Worm (Caenorhabditis elegans) whole organism, L1 larva: ENCODE measurements around the gene str-153.
A peak's percentile ranks its signal among the peaks of the same experiment; 100 is the strongest.

Experiments used
- C34B4.2 ChIP-seq: sonication (generic microtip); optimal IDR thresholded peaks from 2 replicates; lab custom pipeline; 2017; ENCODE audit warnings: mild to moderate bottlenecking, missing genetic modification characterization, missing compliant biosample characterization
- alr-1 ChIP-seq: fragments of 200-800 bp; sonication (Bioruptor generic); optimal IDR thresholded peaks from 2 replicates; lab custom pipeline; 2018; ENCODE audit warnings: borderline replicate concordance, mild to moderate bottlenecking, missing genetic modification characterization, missing compliant biosample characterization
- aly-2 ChIP-seq: fragments of 150-350 bp; optimal IDR thresholded peaks from 2 replicates; lab custom pipeline; 2014; ENCODE audit warnings: missing biosample characterization, missing genetic modification characterization
- ceh-63 ChIP-seq: fragments of 200-800 bp; sonication (Bioruptor generic); optimal IDR thresholded peaks from 2 replicates; lab custom pipeline; 2018; ENCODE audit warnings: mild to moderate bottlenecking, missing genetic modification characterization, missing compliant biosample characterization
- ceh-90 ChIP-seq: sonication (generic microtip); optimal IDR thresholded peaks from 2 replicates; lab custom pipeline; 2016; ENCODE audit warnings: missing genetic modification characterization, missing compliant biosample characterization
- dpl-1 ChIP-seq, 3 experiments: fragments of 150-350 bp in 2 of 3; sonication (generic microtip) in 1 of 3; optimal IDR thresholded peaks; 2 replicates each; lab custom pipeline; 2014 to 2017; ENCODE audit warnings: missing biosample characterization in 3 of 3, missing genetic modification characterization in 3 of 3, missing genetic modification reagents in 3 of 3
- efl-1 ChIP-seq, 4 experiments: fragments of 150-350 bp; optimal IDR thresholded peaks in 3 of 4; peaks in 1 of 4; 1 replicate in 1 of 4; 2 replicates in 3 of 4; lab custom pipeline; 2014; ENCODE audit warnings: missing biosample characterization in 2 of 4, missing genetic modification characterization in 2 of 4, missing genetic modification reagents in 2 of 4
- efl-3 ChIP-seq: fragments of 200-800 bp; sonication (Bioruptor generic); optimal IDR thresholded peaks from 2 replicates; lab custom pipeline; 2018; ENCODE audit warnings: mild to moderate bottlenecking, missing genetic modification characterization, missing compliant biosample characterization
- elt-3 ChIP-seq, 6 experiments: fragments of 150-350 bp in 1 of 6; sonication (generic microtip); optimal IDR thresholded peaks; 2 replicates each; lab custom pipeline; 2017 to 2018; ENCODE audit warnings: missing biosample characterization in 6 of 6, missing genetic modification characterization in 6 of 6, inconsistent platforms in 1 of 6
- hlh-4 ChIP-seq: sonication (generic microtip); optimal IDR thresholded peaks from 2 replicates; lab custom pipeline; 2016; ENCODE audit warnings: mild to moderate bottlenecking, missing genetic modification characterization, missing compliant biosample characterization
- lin-39 ChIP-seq: fragments of 150-350 bp; optimal IDR thresholded peaks from 2 replicates; lab custom pipeline; 2014; ENCODE audit warnings: missing biosample characterization, missing genetic modification reagents, missing genetic modification characterization
- lir-3 ChIP-seq: sonication (generic microtip); optimal IDR thresholded peaks from 2 replicates; lab custom pipeline; 2016; ENCODE audit warnings: mild to moderate bottlenecking, missing genetic modification characterization, moderate library complexity, missing compliant biosample characterization; ENCODE audit not compliant: poor library complexity
- nhr-71 ChIP-seq: sonication (generic microtip); optimal IDR thresholded peaks from 2 replicates; lab custom pipeline; 2016; ENCODE audit warnings: mild to moderate bottlenecking, missing genetic modification characterization, moderate library complexity, missing compliant biosample characterization
- nhr-84 ChIP-seq: sonication (generic microtip); optimal IDR thresholded peaks from 2 replicates; lab custom pipeline; 2017; ENCODE audit warnings: missing biosample characterization, missing genetic modification characterization
- rnt-1 ChIP-seq: sonication (generic microtip); optimal IDR thresholded peaks from 2 replicates; lab custom pipeline; 2016; ENCODE audit warnings: mild to moderate bottlenecking, missing genetic modification characterization, moderate library complexity, missing compliant biosample characterization
- snu-23 ChIP-seq: sonication (generic microtip); optimal IDR thresholded peaks from 2 replicates; lab custom pipeline; 2016; ENCODE audit warnings: missing genetic modification characterization, missing compliant biosample characterization
- sptf-1 ChIP-seq: fragments of 150-350 bp; optimal IDR thresholded peaks from 2 replicates; lab custom pipeline; 2014; ENCODE audit warnings: missing biosample characterization, missing genetic modification characterization
- unc-30 ChIP-seq: sonication (generic microtip); optimal IDR thresholded peaks from 2 replicates; lab custom pipeline; 2017; ENCODE audit warnings: missing biosample characterization, missing genetic modification characterization
- unc-86 ChIP-seq: sonication (generic microtip); optimal IDR thresholded peaks from 2 replicates; lab custom pipeline; 2016; ENCODE audit warnings: missing genetic modification characterization, missing compliant biosample characterization
- unc-98 ChIP-seq: fragments of 200-800 bp; sonication (Bioruptor generic); IDR thresholded peaks from 2 replicates; pipeline ENCODE4 v1.3.6; 2022; ENCODE audit warnings: missing genetic modification characterization, missing compliant biosample characterization
- ztf-4 ChIP-seq: fragments of 150-350 bp; optimal IDR thresholded peaks from 2 replicates; lab custom pipeline; 2014; ENCODE audit warnings: missing biosample characterization, missing genetic modification characterization

Gene str-153

ce11 chrIV:4975995-4976394 is 41.8 kb downstream of the str-153 start, which contains the start of gene Y9C9A.16 (continued):
- no peak for TF ChIP-seq rnt-1

- TF ChIP-seq unc-86 (tag; lab: Kevin White, UChicago) (no peak), lin-39 (tag; lab: Kevin White, UChicago) (no peak)
Measured at ce11 chrIV:4977176-4977693, 43.0 kb downstream of the str-153 start, which contains the start of gene E03H12.5. Gene E03H12.5, plus strand, starts transcription at chrIV:4977226.

ce11 chrIV:4981027-4981426 is 46.8 kb downstream of the str-153 start, which contains the start of gene srz-24:
Gene srz-24, minus strand, starts transcription at chrIV:4981127.
- TF ChIP-seq hlh-4 (tag; lab: Kevin White, UChicago) (peak; percentile 9), C34B4.2 (no peak), efl-1 (optimal IDR thresholded peaks at IDR 0.05; lab: Kevin White, UChicago) (no peak), efl-1 (GFP tag; optimal IDR thresholded peaks at IDR 0.05 in 1 of 2; lab: Kevin White, UChicago) (peak in 1 of 2 experiments; percentile 57)

ce11 chrIV:4982477-4982876 is 48.3 kb downstream of the str-153 start, which contains the start of gene E03H12.4:
Gene E03H12.4, plus strand, starts transcription at chrIV:4982596.
- no peak for TF ChIP-seq efl-1 (optimal IDR thresholded peaks at IDR 0.05; lab: Kevin White, UChicago)
- TF ChIP-seq efl-1 (GFP tag; optimal IDR thresholded peaks at IDR 0.05 in 1 of 2; lab: Kevin White, UChicago), result peak in 1 of 2 experiments; percentile 79
- no peak for TF ChIP-seq unc-30 (tag; lab: Kevin White, UChicago)

- TF ChIP-seq nhr-71 (tag; lab: Kevin White, UChicago) (no peak), aly-2 (tag; lab: Kevin White, UChicago) (no peak), hlh-4 (tag; lab: Kevin White, UChicago) (no peak), sptf-1 (tag; lab: Kevin White, UChicago) (no peak), snu-23 (GFP tag; lab: Kevin White, UChicago) (no peak), efl-3 (no peak), dpl-1 (GFP tag; optimal IDR thresholded peaks at IDR 0.05; lab: Kevin White, UChicago) (no peak), ceh-63 (GFP tag; lab: Kevin White, UChicago) (no peak), lir-3 (tag; lab: Kevin White, UChicago) (no peak), unc-86 (tag; lab: Kevin White, UChicago) (no peak), nhr-84 (tag; lab: Kevin White, UChicago) (no peak), unc-98 (no peak), ztf-4 (tag; lab: Kevin White, UChicago) (no peak), ceh-90 (tag; lab: Kevin White, UChicago) (no peak), elt-3 (tag; optimal IDR thresholded peaks at IDR 0.05; lab: Kevin White, UChicago) (no peak)
Measured at ce11 chrIV:4983746-4984145, 49.5 kb downstream of the str-153 start, which contains the start of gene clec-176. Gene clec-176, plus strand, starts transcription at chrIV:4984046.

- no peak for TF ChIP-seq alr-1
Measured at ce11 chrIV:4986246-4986645, 52.0 kb downstream of the str-153 start, which contains the start of gene clec-177. Gene clec-177, plus strand, starts transcription at chrIV:4986546.
